Worm (Caenorhabditis elegans): ENCODE results near the gene C45H4.14.

C45H4.14 gene

DNA sequence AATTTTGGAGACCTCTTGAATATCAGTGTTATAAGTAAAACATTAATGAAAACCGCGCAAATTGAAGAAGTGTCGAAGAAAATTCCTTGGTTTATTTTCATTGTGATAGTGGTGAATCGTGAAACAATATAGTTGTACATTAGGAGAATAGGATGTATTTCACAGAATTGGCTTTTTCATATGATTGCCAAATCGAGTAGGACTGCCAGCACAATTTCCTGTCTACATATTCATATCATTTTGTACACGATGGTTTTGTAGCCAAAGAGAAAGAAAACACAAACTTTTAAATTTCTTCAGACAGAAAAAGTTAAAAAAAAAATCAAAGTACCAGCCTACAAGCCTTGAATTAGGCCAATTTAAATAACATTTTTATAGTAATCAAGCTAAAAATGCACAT lies 4.5 kb upstream of the C45H4.14 start, which contains the start of gene str-255:
str-255 (minus strand) TSS at position 101 of the 400 bp plus-strand sequence.
- no peak for TF ChIP-seq nhr-237 (tag; optimal IDR thresholded peaks at IDR 0.05)
- TF ChIP-seq zag-1 (tag; optimal IDR thresholded peaks at IDR 0.05): no peak
- TF ChIP-seq pqm-1 (tag; optimal IDR thresholded peaks at IDR 0.05): no peak
- no peak for TF ChIP-seq isw-1 (GFP tag; IDR thresholded peaks at IDR 0.05)
- no peak for TF ChIP-seq nhr-90 (tag; optimal IDR thresholded peaks at IDR 0.05; ENCODE audit: poor library complexity)
- no peak for TF ChIP-seq C16A3.4 (tag; optimal IDR thresholded peaks at IDR 0.05)
- no peak for TF ChIP-seq nhr-47 (tag; optimal IDR thresholded peaks at IDR 0.05)
- no peak for TF ChIP-seq Y116A8C.19 (tag; optimal IDR thresholded peaks at IDR 0.05; ENCODE audit: borderline replicate concordance)
- TF ChIP-seq lin-14 (GFP tag; optimal IDR thresholded peaks at IDR 0.05): no peak
- TF ChIP-seq unc-130 (tag; optimal IDR thresholded peaks at IDR 0.05): no peak
- TF ChIP-seq unc-62 (GFP tag; optimal IDR thresholded peaks at IDR 0.05): no peak
- TF ChIP-seq unc-86 (tag; optimal IDR thresholded peaks at IDR 0.05): no peak
- TF ChIP-seq egl-13 (tag; optimal IDR thresholded peaks at IDR 0.05): no peak
- TF ChIP-seq nhr-85 (tag): no peak
- TF ChIP-seq fkh-8 (tag; optimal IDR thresholded peaks at IDR 0.05): no peak
- no peak for TF ChIP-seq unc-30 (tag; optimal IDR thresholded peaks at IDR 0.05)
- no peak for TF ChIP-seq vab-15 (tag; optimal IDR thresholded peaks at IDR 0.05)
- no peak for TF ChIP-seq ets-5 (GFP tag; IDR thresholded peaks at IDR 0.05)
- no peak for TF ChIP-seq rnt-1 (tag; optimal IDR thresholded peaks at IDR 0.05)
- TF ChIP-seq ceh-8 (GFP tag; optimal IDR thresholded peaks at IDR 0.05): no peak

DNA sequence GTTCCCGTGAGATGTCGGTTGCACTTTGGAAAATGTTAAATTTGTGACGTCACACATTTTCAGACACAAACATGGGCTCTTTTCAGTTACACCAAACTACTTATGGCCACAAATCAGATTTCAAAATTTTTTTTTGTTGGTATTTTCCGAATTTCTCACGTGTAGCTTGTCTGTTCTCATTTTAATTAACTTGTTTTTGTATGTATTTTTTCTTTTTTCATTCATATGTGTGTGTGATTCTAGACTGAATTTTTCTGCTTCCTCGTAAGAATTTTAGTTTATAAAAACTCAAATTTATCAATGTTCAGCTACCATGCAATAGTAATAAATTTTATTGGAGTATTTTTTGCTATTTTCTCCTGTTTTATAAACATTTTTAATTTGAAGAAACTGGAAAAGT lies 2.4 kb downstream of the C45H4.14 start, which contains the start of gene srbc-22:
srbc-22 (plus strand) TSS at position 301 of the 400 bp plus-strand sequence.
- TF ChIP-seq xbp-1 (tag; optimal IDR thresholded peaks at IDR 0.05) (no peak), fkh-4 (tag; optimal IDR thresholded peaks at IDR 0.05; ENCODE audit: borderline replicate concordance) (no peak), nhr-77 (tag; optimal IDR thresholded peaks at IDR 0.05) (no peak), jun-1 (tag; optimal IDR thresholded peaks at IDR 0.05) (no peak)

DNA sequence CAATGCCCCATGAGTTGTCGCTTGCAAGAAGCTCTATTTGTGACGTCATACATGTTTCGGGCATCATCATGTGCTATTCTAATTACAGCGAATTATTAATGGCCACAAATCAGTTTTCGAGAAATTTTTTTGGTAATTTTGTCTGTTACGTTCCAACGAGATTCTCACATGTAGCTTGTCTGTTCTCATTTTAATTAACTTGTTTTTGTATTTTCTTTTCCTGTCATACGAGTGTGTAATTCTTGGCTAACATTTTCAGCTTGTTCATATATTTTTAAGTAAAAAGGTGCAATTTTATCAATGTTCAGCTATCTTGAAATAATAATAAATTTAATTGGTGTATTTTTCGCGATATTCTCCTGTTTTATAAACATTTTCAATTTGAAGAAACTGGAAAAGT lies 4.0 kb downstream of the C45H4.14 start, which contains the start of gene srbc-21:
srbc-21 (plus strand) TSS at position 301 of the 400 bp plus-strand sequence.
- TF ChIP-seq ceh-63 (GFP tag; optimal IDR thresholded peaks at IDR 0.05) (no peak), efl-1 (optimal IDR thresholded peaks at IDR 0.05) (no peak), efl-1 (GFP tag; optimal IDR thresholded peaks at IDR 0.05 in 1 of 2) (peak in 1 of 2 experiments; percentile 12)

DNA sequence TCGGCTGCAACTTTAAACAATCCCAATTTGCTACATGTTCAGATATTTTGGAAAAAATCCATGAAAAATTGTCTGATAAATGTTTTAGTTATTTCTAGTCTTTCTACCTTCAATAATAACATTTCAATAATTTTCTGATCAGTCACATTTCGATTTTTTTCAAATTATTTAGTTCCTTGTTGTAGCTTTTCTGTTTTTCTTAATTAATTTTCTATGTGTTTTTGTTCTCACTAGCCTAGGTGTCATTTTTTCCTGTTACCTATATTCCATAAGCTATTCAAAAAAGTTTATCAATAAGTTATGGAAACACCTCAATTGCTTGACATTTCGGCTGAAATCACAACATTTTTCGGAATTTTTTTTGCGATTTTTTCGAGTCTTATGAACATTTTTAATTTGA lies 6.0 kb downstream of the C45H4.14 start, which contains the start of gene srbc-23:
srbc-23 (plus strand) TSS at position 301 of the 400 bp plus-strand sequence.
- no peak for TF ChIP-seq nhr-12 (tag; optimal IDR thresholded peaks at IDR 0.05)
- no peak for TF ChIP-seq efl-3 (GFP tag; optimal IDR thresholded peaks at IDR 0.05)
- no peak for TF ChIP-seq egl-27 (tag; optimal IDR thresholded peaks at IDR 0.05)
- TF ChIP-seq mep-1 (tag; optimal IDR thresholded peaks at IDR 0.05): no peak
- no peak for TF ChIP-seq ces-1 (GFP tag; optimal IDR thresholded peaks at IDR 0.05)
- no peak for TF ChIP-seq aly-2 (tag; optimal IDR thresholded peaks at IDR 0.05)
- no peak for TF ChIP-seq C04F5.9 (tag; optimal IDR thresholded peaks at IDR 0.05)
- no peak for TF ChIP-seq mef-2 (tag; optimal IDR thresholded peaks at IDR 0.05)
- no peak for TF ChIP-seq unc-130 (tag; optimal IDR thresholded peaks at IDR 0.05)
- TF ChIP-seq pax-3 (tag; optimal IDR thresholded peaks at IDR 0.05): no peak
- no peak for TF ChIP-seq lsy-2 (tag; optimal IDR thresholded peaks at IDR 0.05)
- no peak for TF ChIP-seq ama-1 (optimal IDR thresholded peaks at IDR 0.05)
- no peak for TF ChIP-seq ceh-90 (tag; optimal IDR thresholded peaks at IDR 0.05)
- no peak for TF ChIP-seq nhr-85 (tag)
- TF ChIP-seq swsn-7 (tag; optimal IDR thresholded peaks at IDR 0.05): no peak
- no peak for TF ChIP-seq nhr-84 (tag; optimal IDR thresholded peaks at IDR 0.05)
- no peak for TF ChIP-seq nhr-11 (tag; optimal IDR thresholded peaks at IDR 0.05)
- TF ChIP-seq mdl-1 (tag; optimal IDR thresholded peaks at IDR 0.05): no peak
- no peak for TF ChIP-seq dsc-1 (tag; optimal IDR thresholded peaks at IDR 0.05)
